Worm (Caenorhabditis elegans) whole organism, L3 larva: ENCODE measurements around the gene H06I04.3.

Source experiments
- nhr-77 ChIP-seq: fragments of 150-350 bp; optimal IDR thresholded peaks from 2 replicates; lab custom pipeline; 2014; ENCODE audit warnings: missing biosample characterization, missing genetic modification characterization
- unc-39 ChIP-seq: sonication (generic microtip); optimal IDR thresholded peaks from 4 replicates; lab custom pipeline; 2017; ENCODE audit warnings: missing biosample characterization, missing genetic modification characterization

DNA sequence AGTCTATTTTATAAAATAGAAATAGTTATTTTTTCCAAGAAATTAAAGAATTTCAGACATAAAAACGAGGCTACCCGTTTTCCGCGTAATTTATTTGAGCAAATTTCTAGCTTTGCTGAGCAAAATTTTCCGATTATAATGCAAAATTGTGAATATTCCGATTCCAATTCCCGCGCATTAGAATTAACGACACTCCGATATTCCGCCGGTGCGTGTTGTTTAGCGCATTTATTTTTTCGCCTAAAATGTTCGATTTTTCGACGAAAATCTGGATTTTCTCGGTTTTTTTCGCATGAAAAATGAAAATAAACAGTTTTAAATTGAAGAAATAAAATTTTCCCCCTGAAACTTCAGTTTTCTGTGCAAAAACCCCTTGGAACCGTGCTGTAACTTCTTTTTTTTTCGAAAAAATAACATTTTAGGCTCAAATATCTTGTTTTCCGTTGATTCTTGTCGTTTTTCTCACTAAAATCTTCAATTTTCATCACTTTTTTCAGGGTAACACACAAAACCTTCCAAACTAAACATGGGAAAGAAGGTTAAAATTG, at the start of gene H06I04.3:
- TF ChIP-seq unc-39 (tag; lab: Kevin White, UChicago), result no peak
- no peak for TF ChIP-seq nhr-77 (tag; lab: Kevin White, UChicago)
